Worm (Caenorhabditis elegans): Measurements from ENCODE around the gene R13A1.10.

The R13A1.10 gene

ce11 chrIV:7274969-7275548 is 48.1 kb upstream of the R13A1.10 start (continued):
- TF ChIP-seq unc-98 (GFP tag; IDR thresholded peaks at IDR 0.05) (no peak), nhr-20 (tag; optimal IDR thresholded peaks at IDR 0.05) (peak; percentile 2), nhr-90 (tag; optimal IDR thresholded peaks at IDR 0.05; ENCODE audit: poor library complexity) (peak; percentile 18), sox-4 (tag; optimal IDR thresholded peaks at IDR 0.05) (no peak), lin-14 (GFP tag; optimal IDR thresholded peaks at IDR 0.05) (peak; percentile 43), nhr-71 (tag; optimal IDR thresholded peaks at IDR 0.05) (no peak), elt-2 (tag; optimal IDR thresholded peaks at IDR 0.05) (peak; percentile 3), nhr-77 (tag; optimal IDR thresholded peaks at IDR 0.05) (no peak)

ce11 chrIV:7263137-7263536 is 36.2 kb upstream of the R13A1.10 start, which contains the start of gene glb-2:
glb-2 (minus strand) TSS chrIV:7263237.
- TF ChIP-seq egl-13 (tag; optimal IDR thresholded peaks at IDR 0.05) = no peak
- TF ChIP-seq unc-86 (tag; optimal IDR thresholded peaks at IDR 0.05) = no peak
- TF ChIP-seq unc-30 (tag; optimal IDR thresholded peaks at IDR 0.05) = no peak

- TF ChIP-seq hlh-17 (GFP tag; optimal IDR thresholded peaks at IDR 0.05; ENCODE audit: borderline replicate concordance) (no peak), ztf-4 (tag; optimal IDR thresholded peaks at IDR 0.05) (no peak), ceh-88 (GFP tag; IDR thresholded peaks at IDR 0.05) (no peak), efl-1 (optimal IDR thresholded peaks at IDR 0.05) (no peak), efl-1 (GFP tag; optimal IDR thresholded peaks at IDR 0.05 in 1 of 2) (no peak), nhr-47 (tag; optimal IDR thresholded peaks at IDR 0.05) (no peak), isw-1 (GFP tag; IDR thresholded peaks at IDR 0.05) (no peak), mep-1 (tag; optimal IDR thresholded peaks at IDR 0.05) (peak; percentile 25), mab-9 (GFP tag; IDR thresholded peaks at IDR 0.05) (no peak), C34B4.2 (tag; optimal IDR thresholded peaks at IDR 0.05) (no peak), lsy-2 (tag; optimal IDR thresholded peaks at IDR 0.05) (no peak), egl-27 (tag; optimal IDR thresholded peaks at IDR 0.05) (no peak), sox-4 (tag; optimal IDR thresholded peaks at IDR 0.05) (no peak), unc-62 (GFP tag; optimal IDR thresholded peaks at IDR 0.05) (no peak), snpc-4 (tag; optimal IDR thresholded peaks at IDR 0.05) (no peak), lin-14 (GFP tag; optimal IDR thresholded peaks at IDR 0.05) (peak; percentile 73), ceh-90 (tag; optimal IDR thresholded peaks at IDR 0.05) (no peak), unc-30 (tag; optimal IDR thresholded peaks at IDR 0.05) (no peak), grh-1 (GFP tag; IDR thresholded peaks at IDR 0.05) (no peak), nhr-20 (tag; optimal IDR thresholded peaks at IDR 0.05) (no peak), rnt-1 (tag; optimal IDR thresholded peaks at IDR 0.05) (no peak), unc-130 (tag; optimal IDR thresholded peaks at IDR 0.05) (no peak), hpl-2 (GFP tag; optimal IDR thresholded peaks at IDR 0.05) (no peak), fkh-10 (GFP tag; optimal IDR thresholded peaks at IDR 0.05) (no peak), unc-86 (tag; optimal IDR thresholded peaks at IDR 0.05) (no peak), hlh-4 (tag; optimal IDR thresholded peaks at IDR 0.05) (no peak), sptf-1 (tag; optimal IDR thresholded peaks at IDR 0.05) (no peak), nhr-85 (tag) (no peak), snu-23 (GFP tag; optimal IDR thresholded peaks at IDR 0.05) (peak; percentile 22), vab-15 (tag; optimal IDR thresholded peaks at IDR 0.05) (no peak), skn-1 (tag; optimal IDR thresholded peaks at IDR 0.05) (peak; percentile 13), nhr-77 (tag; optimal IDR thresholded peaks at IDR 0.05) (no peak), mef-2 (tag; optimal IDR thresholded peaks at IDR 0.05) (no peak), fkh-8 (tag; optimal IDR thresholded peaks at IDR 0.05) (peak; percentile 30), lir-3 (tag; optimal IDR thresholded peaks at IDR 0.05; ENCODE audit: poor library complexity) (no peak), xbp-1 (tag; optimal IDR thresholded peaks at IDR 0.05) (no peak), nhr-71 (tag; optimal IDR thresholded peaks at IDR 0.05) (peak; percentile 15), ztf-11 (tag; optimal IDR thresholded peaks at IDR 0.05) (no peak)
Measured at ce11 chrIV:7260587-7260986, 33.6 kb upstream of the R13A1.10 start, which contains the start of gene C06E4.3. C06E4.3 (plus strand) TSS chrIV:7260875.

Measured in whole organism, L1 larva.